Worm (Caenorhabditis elegans) whole organism, L4/young adult: ENCODE measurements around the gene nmgp-1.

Source experiments
- W03F9.2 ChIP-seq: fragments of 150-350 bp; optimal IDR thresholded peaks from 2 replicates; lab custom pipeline; 2014; ENCODE audit warnings: missing biosample characterization, missing genetic modification characterization
- dao-5 ChIP-seq: sonication (generic microtip); optimal IDR thresholded peaks from 2 replicates; lab custom pipeline; 2016; ENCODE audit warnings: missing genotype, missing genetic modification characterization, moderate library complexity, missing compliant biosample characterization
- him-1 ChIP-seq: sonication (generic microtip); optimal IDR thresholded peaks from 2 replicates; lab custom pipeline; 2016; ENCODE audit warnings: missing genotype, missing genetic modification reagents, missing genetic modification characterization, missing compliant biosample characterization

ce11 chrII:6269805-6270414, 9.3 kb downstream of the nmgp-1 start, which contains the start of gene F13H8.2:
- TF ChIP-seq W03F9.2 (tag; lab: Kevin White, UChicago): peak; percentile 29
- TF ChIP-seq dao-5 (tag; lab: Kevin White, UChicago): no peak
- TF ChIP-seq him-1 (tag; lab: Kevin White, UChicago): no peak
